Worm (Caenorhabditis elegans) whole organism, young adult: ENCODE results near the gene srd-49.

ENCODE experiments used
- B0019.2 ChIP-seq: fragments of 200-800 bp; sonication (Bioruptor generic); conservative IDR thresholded peaks from 2 replicates; pipeline ENCODE4 v1.3.6; 2022; ENCODE audit warnings: missing genetic modification reagents, missing genetic modification characterization, missing compliant biosample characterization
- B0035.1 ChIP-seq: sonication (generic microtip); optimal IDR thresholded peaks from 2 replicates; lab custom pipeline; 2016; ENCODE audit warnings: missing genetic modification characterization, mild to moderate bottlenecking, missing compliant biosample characterization, missing genotype, missing genetic modification reagents
- D2030.7 ChIP-seq: fragments of 200-800 bp; sonication (Bioruptor generic); IDR thresholded peaks from 2 replicates; pipeline ENCODE4 v1.3.6; 2022; ENCODE audit warnings: missing genetic modification reagents, missing genetic modification characterization, missing compliant biosample characterization
- F10E7.11 ChIP-seq: sonication (generic microtip); optimal IDR thresholded peaks from 2 replicates; lab custom pipeline; 2017; ENCODE audit warnings: mild to moderate bottlenecking, missing genetic modification characterization, moderate library complexity, missing compliant biosample characterization
- F52B5.7 ChIP-seq: sonication (generic microtip); optimal IDR thresholded peaks from 2 replicates; lab custom pipeline; 2016; ENCODE audit warnings: mild to moderate bottlenecking, missing genetic modification characterization, missing compliant biosample characterization
- Y53F4B.3 ChIP-seq: fragments of 200-800 bp; sonication (Bioruptor generic); IDR thresholded peaks from 2 replicates; pipeline ENCODE4 v1.3.6; 2022; ENCODE audit warnings: missing genetic modification reagents, missing genetic modification characterization, missing compliant biosample characterization
- Y79H2A.3 ChIP-seq: fragments of 200-800 bp; sonication (Bioruptor generic); conservative IDR thresholded peaks from 2 replicates; pipeline ENCODE4 v1.3.6; 2022; ENCODE audit warnings: missing genetic modification reagents, missing genetic modification characterization, missing compliant biosample characterization
- Y95B8A.8 ChIP-seq: fragments of 200-800 bp; sonication (Bioruptor generic); IDR thresholded peaks from 2 replicates; pipeline ENCODE4 v1.3.6; 2022; ENCODE audit warnings: missing genetic modification reagents, missing genetic modification characterization, missing compliant biosample characterization
- attf-3 ChIP-seq: fragments of 200-800 bp; sonication (Bioruptor generic); conservative IDR thresholded peaks from 2 replicates; pipeline ENCODE4 v1.3.6; 2022; ENCODE audit warnings: missing genetic modification reagents, missing genetic modification characterization, missing compliant biosample characterization
- attf-6 ChIP-seq: fragments of 200-800 bp; sonication (Bioruptor generic); IDR thresholded peaks from 2 replicates; pipeline ENCODE4 v1.3.6; 2022; ENCODE audit warnings: missing genetic modification reagents, missing genetic modification characterization, missing compliant biosample characterization
- ccch-3 ChIP-seq: fragments of 200-800 bp; sonication (Bioruptor generic); optimal IDR thresholded peaks from 2 replicates; lab custom pipeline; 2018; ENCODE audit warnings: mild to moderate bottlenecking, missing genetic modification characterization, missing compliant biosample characterization
- ceh-27 ChIP-seq: fragments of 200-800 bp; sonication (Bioruptor generic); optimal IDR thresholded peaks from 2 replicates; lab custom pipeline; 2018; ENCODE audit warnings: mild to moderate bottlenecking, missing genetic modification characterization, moderate library complexity, missing compliant biosample characterization
- ceh-79 ChIP-seq: sonication (generic microtip); optimal IDR thresholded peaks from 2 replicates; lab custom pipeline; 2017; ENCODE audit warnings: mild to moderate bottlenecking, missing genetic modification characterization, missing compliant biosample characterization
- ekl-4 ChIP-seq: fragments of 200-800 bp; sonication (Bioruptor generic); IDR thresholded peaks from 2 replicates; pipeline ENCODE4 v1.3.6; 2022; ENCODE audit warnings: missing genetic modification reagents, missing genetic modification characterization, missing compliant biosample characterization
- gei-17 ChIP-seq: fragments of 200-800 bp; sonication (Bioruptor generic); optimal IDR thresholded peaks from 2 replicates; lab custom pipeline; 2018; ENCODE audit warnings: mild to moderate bottlenecking, missing genetic modification characterization, missing compliant biosample characterization
- hmg-1.2 ChIP-seq: fragments of 200-800 bp; sonication (Bioruptor generic); IDR thresholded peaks from 2 replicates; pipeline ENCODE4 v1.3.6; 2022; ENCODE audit warnings: missing genetic modification reagents, missing genetic modification characterization, missing compliant biosample characterization
- hmg-20 ChIP-seq: fragments of 200-800 bp; sonication (Bioruptor generic); IDR thresholded peaks from 2 replicates; pipeline ENCODE4 v1.3.6; 2022; ENCODE audit warnings: missing genetic modification reagents, missing genetic modification characterization, missing compliant biosample characterization
- hrde-1 ChIP-seq: sonication (generic microtip); optimal IDR thresholded peaks from 2 replicates; lab custom pipeline; 2016; ENCODE audit warnings: missing genetic modification characterization, mild to moderate bottlenecking, missing compliant biosample characterization, moderate library complexity, missing genotype, missing genetic modification reagents, borderline replicate concordance
- lin-35 ChIP-seq, 3 experiments: fragments of 150-350 bp in 2 of 3; sonication (generic microtip) in 1 of 3; optimal IDR thresholded peaks; 2 replicates each; lab custom pipeline; 2014 to 2018; ENCODE audit warnings: missing biosample characterization in 3 of 3, missing genetic modification characterization in 3 of 3, missing genetic modification reagents in 3 of 3
- lin-40 ChIP-seq: sonication (generic microtip); optimal IDR thresholded peaks from 2 replicates; lab custom pipeline; 2016; ENCODE audit warnings: missing genetic modification characterization, mild to moderate bottlenecking, missing compliant biosample characterization, missing genotype, missing genetic modification reagents
- madf-10 ChIP-seq: sonication (generic microtip); optimal IDR thresholded peaks from 2 replicates; lab custom pipeline; 2016; ENCODE audit warnings: mild to moderate bottlenecking, missing genetic modification characterization, missing compliant biosample characterization
- madf-8 ChIP-seq: fragments of 200-800 bp; sonication (Bioruptor generic); conservative IDR thresholded peaks from 2 replicates; pipeline ENCODE4 v1.3.6; 2022; ENCODE audit warnings: missing genetic modification reagents, missing genetic modification characterization, missing compliant biosample characterization
- mcd-1 ChIP-seq: fragments of 200-800 bp; sonication (Bioruptor generic); IDR thresholded peaks from 2 replicates; pipeline ENCODE4 v1.3.6; 2022; ENCODE audit warnings: missing genetic modification reagents, missing genetic modification characterization, missing compliant biosample characterization
- mes-4 ChIP-seq: sonication (generic microtip); optimal IDR thresholded peaks from 2 replicates; lab custom pipeline; 2016; ENCODE audit warnings: missing genotype, missing genetic modification characterization, missing compliant biosample characterization
- rpc-1 ChIP-seq, 2 experiments: fragments of 150-350 bp in 1 of 2; sonication (generic microtip) in 1 of 2; optimal IDR thresholded peaks; 2 replicates each; lab custom pipeline; 2014 to 2018; ENCODE audit warnings: missing biosample characterization in 1 of 2, missing genetic modification characterization in 1 of 2, missing genetic modification reagents in 1 of 2, missing genotype in 1 of 2
- sea-2 ChIP-seq: fragments of 200-800 bp; sonication (Bioruptor generic); IDR thresholded peaks from 2 replicates; pipeline ENCODE4 v1.3.6; 2022; ENCODE audit warnings: missing genetic modification characterization, missing compliant biosample characterization
- snpc-1.3 ChIP-seq: sonication (generic microtip); optimal IDR thresholded peaks from 2 replicates; lab custom pipeline; 2017; ENCODE audit warnings: missing genetic modification characterization, mild to moderate bottlenecking, missing compliant biosample characterization, antibody characterized with exemption, moderate library complexity, missing genotype, missing genetic modification reagents; ENCODE audit not compliant: insufficient read depth
- tbp1 ChIP-seq: fragments of 200-800 bp; sonication (Bioruptor generic); optimal IDR thresholded peaks from 2 replicates; lab custom pipeline; 2018; ENCODE audit warnings: mild to moderate bottlenecking, missing genetic modification characterization, missing compliant biosample characterization
- tbx-9 ChIP-seq: sonication (generic microtip); optimal IDR thresholded peaks from 2 replicates; lab custom pipeline; 2016; ENCODE audit warnings: borderline replicate concordance, missing genetic modification characterization, inconsistent platforms, missing compliant biosample characterization
- tlf-1 ChIP-seq: fragments of 200-800 bp; sonication (Bioruptor generic); optimal IDR thresholded peaks from 2 replicates; lab custom pipeline; 2018; ENCODE audit warnings: mild to moderate bottlenecking, missing genetic modification characterization, missing compliant biosample characterization
- ztf-26 ChIP-seq: sonication (generic microtip); optimal IDR thresholded peaks from 2 replicates; lab custom pipeline; 2017; ENCODE audit warnings: missing genetic modification characterization, missing compliant biosample characterization
- ztf-28 ChIP-seq: fragments of 200-800 bp; sonication (Bioruptor generic); IDR thresholded peaks from 2 replicates; pipeline ENCODE4 v1.3.6; 2022; ENCODE audit warnings: missing genetic modification reagents, missing genetic modification characterization, missing compliant biosample characterization

The srd-49 gene

DNA sequence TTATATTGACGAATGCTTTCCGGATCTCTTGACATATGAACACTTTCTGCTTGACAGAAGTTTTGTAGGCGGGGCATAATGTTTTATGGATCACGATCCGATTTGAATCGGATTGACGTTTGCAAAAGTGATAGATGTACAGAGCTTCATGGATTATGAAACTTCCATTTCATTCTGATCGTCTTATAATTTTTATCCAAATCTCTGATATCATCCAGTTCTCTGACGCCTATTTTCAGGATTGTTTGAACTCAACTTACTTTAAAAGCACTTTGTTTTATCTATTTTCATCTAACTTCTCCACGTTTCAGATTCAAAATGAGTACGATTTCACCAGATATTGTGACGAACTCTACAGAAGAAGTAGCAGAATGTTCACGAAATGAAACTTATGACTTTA is 27.7 kb upstream of the srd-49 start, which contains the start of gene npr-39:
Gene npr-39, plus strand, starts transcription at position 301 of the 400 bp plus-strand sequence.
- no peak for TF ChIP-seq tbx-9
- no peak for TF ChIP-seq tbp1
- TF ChIP-seq hrde-1 (tag; lab: Kevin White, UChicago), result no peak

- TF ChIP-seq madf-10 (tag; lab: Kevin White, UChicago) (no peak), ekl-4 (GFP tag; lab: Robert Waterston, UW) (no peak), B0019.2 (GFP tag; lab: Robert Waterston, UW) (no peak), mcd-1 (GFP tag; lab: Robert Waterston, UW) (no peak), ceh-79 (tag; lab: Kevin White, UChicago) (no peak), hmg-20 (no peak), ceh-27 (GFP tag; lab: Kevin White, UChicago) (no peak), snpc-1.3 (tag; lab: Kevin White, UChicago) (no peak), F10E7.11 (tag; lab: Kevin White, UChicago) (no peak), attf-3 (no peak), madf-8 (GFP tag; lab: Robert Waterston, UW) (no peak), attf-6 (GFP tag; lab: Robert Waterston, UW) (no peak), B0035.1 (tag; lab: Kevin White, UChicago) (no peak), ccch-3 (no peak)
- TF ChIP-seq, all 124 proteins: peak for 0
These were observed 23.9 kb upstream of the srd-49 start, which contains the start of gene nhr-192 for ce11 chrV:10070541-10070940. TSS of gene nhr-192 (minus strand) at chrV:10070641.

- TF ChIP-seq tlf-1 (GFP tag; lab: Kevin White, UChicago), result no peak
- no peak for TF ChIP-seq hmg-1.2 (GFP tag; lab: Robert Waterston, UW)
- TF ChIP-seq Y53F4B.3, result no peak
- TF ChIP-seq rpc-1 (optimal IDR thresholded peaks at IDR 0.05; lab: Kevin White, UChicago), result no peak
- no peak for TF ChIP-seq rpc-1 (tag; optimal IDR thresholded peaks at IDR 0.05; lab: Kevin White, UChicago)
These were observed 21.8 kb upstream of the srd-49 start for ce11 chrV:10072721-10073120.

DNA sequence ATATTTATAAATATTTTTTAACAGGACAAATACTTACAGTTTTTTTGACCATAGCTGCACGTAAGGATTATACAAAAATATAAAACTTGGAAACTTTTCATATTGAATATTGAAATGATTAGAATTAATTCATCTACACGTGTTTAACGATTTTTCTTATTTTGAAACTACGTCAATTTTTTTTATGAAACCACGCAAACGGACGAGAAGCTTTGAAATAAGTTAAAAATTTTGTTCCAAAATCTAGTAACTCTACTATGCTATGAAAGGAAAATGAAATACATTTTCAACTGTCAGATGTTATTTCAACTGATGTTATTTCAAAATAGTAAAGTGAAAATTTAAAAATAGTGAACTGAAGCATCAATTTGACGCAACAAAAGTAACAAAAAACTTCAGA is 20.7 kb upstream of the srd-49 start, which contains the start of gene F57A8.6:
Gene F57A8.6, minus strand, starts transcription at position 101 of the 400 bp plus-strand sequence.
- no peak for TF ChIP-seq mcd-1 (GFP tag; lab: Robert Waterston, UW)
- no peak for TF ChIP-seq F52B5.7
- TF ChIP-seq Y95B8A.8 (GFP tag; lab: Robert Waterston, UW), result no peak
- no peak for TF ChIP-seq sea-2 (GFP tag; lab: Robert Waterston, UW)
- no peak for TF ChIP-seq lin-35 (GFP tag; optimal IDR thresholded peaks at IDR 0.05; lab: Kevin White, UChicago)
- TF ChIP-seq B0019.2 (GFP tag; lab: Robert Waterston, UW), result no peak
- TF ChIP-seq hmg-1.2 (GFP tag; lab: Robert Waterston, UW), result no peak
- TF ChIP-seq ztf-28 (GFP tag; lab: Robert Waterston, UW), result no peak
- no peak for TF ChIP-seq ztf-26 (tag; lab: Kevin White, UChicago)

ce11 chrV:10075441-10075840 is 19.0 kb upstream of the srd-49 start, which contains the start of gene F57A8.7:
TSS of gene F57A8.7 (plus strand) at chrV:10075741.
- TF ChIP-seq attf-3 (no peak), gei-17 (GFP tag; lab: Kevin White, UChicago) (no peak), lin-40 (tag; lab: Kevin White, UChicago) (no peak), mes-4 (no peak), D2030.7 (GFP tag; lab: Robert Waterston, UW) (no peak), ekl-4 (GFP tag; lab: Robert Waterston, UW) (no peak), Y79H2A.3 (no peak)
